Fruit fly (Drosophila melanogaster): Measurements from ENCODE around the gene Zip99C.

dm6 chr3R:29818434-29819268 is 50.0 kb downstream of the Zip99C start, which contains the start of gene neo:
- TF ChIP-seq twi (tag; optimal IDR thresholded peaks at IDR 0.05) (no peak), Sry-δ (GFP tag; optimal IDR thresholded peaks at IDR 0.05) (no peak), CG1832 (GFP tag; optimal IDR thresholded peaks at IDR 0.05) (no peak)

All from whole organism, embryonic.